Worm (Caenorhabditis elegans) whole organism, young adult: ENCODE measurements around the gene Y22D7AR.2.
A peak's percentile ranks its signal among the peaks of the same experiment; 100 is the strongest.

Experiments
- B0019.2 ChIP-seq: fragments of 200-800 bp; sonication (Bioruptor generic); conservative IDR thresholded peaks from 2 replicates; pipeline ENCODE4 v1.3.6; 2022; ENCODE audit warnings: missing genetic modification reagents, missing genetic modification characterization, missing compliant biosample characterization
- F57A8.1 ChIP-seq: fragments of 200-800 bp; sonication (Bioruptor generic); optimal IDR thresholded peaks from 2 replicates; lab custom pipeline; 2018; ENCODE audit warnings: mild to moderate bottlenecking, missing genetic modification characterization, moderate library complexity, missing compliant biosample characterization
- F57C9.4 ChIP-seq: sonication (generic microtip); optimal IDR thresholded peaks from 2 replicates; lab custom pipeline; 2017; ENCODE audit warnings: mild to moderate bottlenecking, missing genetic modification characterization, missing compliant biosample characterization
- Y53G8AR.9 ChIP-seq: fragments of 200-800 bp; sonication (Bioruptor generic); conservative IDR thresholded peaks from 2 replicates; pipeline ENCODE4 v1.3.6; 2022; ENCODE audit warnings: missing genetic modification reagents, missing genetic modification characterization, missing compliant biosample characterization
- ZK185.1 ChIP-seq: sonication (generic microtip); optimal IDR thresholded peaks from 2 replicates; lab custom pipeline; 2016; ENCODE audit warnings: mild to moderate bottlenecking, missing genetic modification characterization, missing compliant biosample characterization; ENCODE audit not compliant: poor library complexity, severe bottlenecking
- aptf-2 ChIP-seq: fragments of 200-800 bp; sonication (Bioruptor generic); conservative IDR thresholded peaks from 2 replicates; pipeline ENCODE4 v1.3.6; 2022; ENCODE audit warnings: missing genetic modification reagents, missing genetic modification characterization, missing compliant biosample characterization
- ccch-3 ChIP-seq: fragments of 200-800 bp; sonication (Bioruptor generic); optimal IDR thresholded peaks from 2 replicates; lab custom pipeline; 2018; ENCODE audit warnings: mild to moderate bottlenecking, missing genetic modification characterization, missing compliant biosample characterization
- dox-1 ChIP-seq: fragments of 200-800 bp; sonication (Bioruptor generic); IDR thresholded peaks from 2 replicates; pipeline ENCODE4 v1.3.6; 2022; ENCODE audit warnings: missing genetic modification reagents, missing genetic modification characterization, missing compliant biosample characterization
- dpff-1 ChIP-seq: sonication (generic microtip); optimal IDR thresholded peaks from 2 replicates; lab custom pipeline; 2017; ENCODE audit warnings: mild to moderate bottlenecking, missing genetic modification characterization, missing compliant biosample characterization
- dpl-1 ChIP-seq: fragments of 150-350 bp; optimal IDR thresholded peaks from 2 replicates; lab custom pipeline; 2014; ENCODE audit warnings: missing biosample characterization, missing genetic modification reagents, missing genetic modification characterization
- egl-44 ChIP-seq: fragments of 200-800 bp; sonication (Bioruptor generic); IDR thresholded peaks from 2 replicates; pipeline ENCODE4 v1.3.6; 2022; ENCODE audit warnings: missing genetic modification reagents, missing genetic modification characterization, missing compliant biosample characterization
- gei-17 ChIP-seq: fragments of 200-800 bp; sonication (Bioruptor generic); optimal IDR thresholded peaks from 2 replicates; lab custom pipeline; 2018; ENCODE audit warnings: mild to moderate bottlenecking, missing genetic modification characterization, missing compliant biosample characterization
- hmg-20 ChIP-seq: fragments of 200-800 bp; sonication (Bioruptor generic); IDR thresholded peaks from 2 replicates; pipeline ENCODE4 v1.3.6; 2022; ENCODE audit warnings: missing genetic modification reagents, missing genetic modification characterization, missing compliant biosample characterization
- lin-40 ChIP-seq: sonication (generic microtip); optimal IDR thresholded peaks from 2 replicates; lab custom pipeline; 2016; ENCODE audit warnings: missing genetic modification characterization, mild to moderate bottlenecking, missing compliant biosample characterization, missing genotype, missing genetic modification reagents
- madf-6 ChIP-seq: fragments of 200-800 bp; sonication (Bioruptor generic); IDR thresholded peaks from 2 replicates; pipeline ENCODE4 v1.3.6; 2022; ENCODE audit warnings: missing genetic modification reagents, missing genetic modification characterization, missing compliant biosample characterization
- mes-4 ChIP-seq: sonication (generic microtip); optimal IDR thresholded peaks from 2 replicates; lab custom pipeline; 2016; ENCODE audit warnings: missing genotype, missing genetic modification characterization, missing compliant biosample characterization
- nhr-179 ChIP-seq: sonication (generic microtip); optimal IDR thresholded peaks from 2 replicates; lab custom pipeline; 2016; ENCODE audit warnings: mild to moderate bottlenecking, missing genetic modification characterization, missing compliant biosample characterization
- nhr-27 ChIP-seq: fragments of 200-800 bp; sonication (Bioruptor generic); optimal IDR thresholded peaks from 2 replicates; lab custom pipeline; 2018; ENCODE audit warnings: mild to moderate bottlenecking, missing genetic modification characterization, moderate library complexity, missing compliant biosample characterization
- pbrm-1 ChIP-seq: fragments of 200-800 bp; sonication (Bioruptor generic); IDR thresholded peaks from 2 replicates; pipeline ENCODE4 v1.3.6; 2022; ENCODE audit warnings: missing genetic modification reagents, missing genetic modification characterization, missing compliant biosample characterization
- rpc-1 ChIP-seq, 2 experiments: fragments of 150-350 bp in 1 of 2; sonication (generic microtip) in 1 of 2; optimal IDR thresholded peaks; 2 replicates each; lab custom pipeline; 2014 to 2018; ENCODE audit warnings: missing biosample characterization in 1 of 2, missing genetic modification characterization in 1 of 2, missing genetic modification reagents in 1 of 2, missing genotype in 1 of 2
- snpc-1.3 ChIP-seq: sonication (generic microtip); optimal IDR thresholded peaks from 2 replicates; lab custom pipeline; 2017; ENCODE audit warnings: missing genetic modification characterization, mild to moderate bottlenecking, missing compliant biosample characterization, antibody characterized with exemption, moderate library complexity, missing genotype, missing genetic modification reagents; ENCODE audit not compliant: insufficient read depth
- snpc-4 ChIP-seq, 5 experiments: fragments of 150-350 bp in 1 of 5; sonication (generic microtip) in 4 of 5; optimal IDR thresholded peaks; 2 replicates each; lab custom pipeline; 2014 to 2018; ENCODE audit warnings: missing genetic modification characterization in 5 of 5, missing biosample characterization in 3 of 5, antibody characterized with exemption in 2 of 5, mild to moderate bottlenecking in 2 of 5, missing compliant biosample characterization in 2 of 5, missing genotype in 2 of 5, moderate library complexity in 2 of 5, missing genetic modification reagents in 1 of 5
- somi-1 ChIP-seq: fragments of 200-800 bp; sonication (Bioruptor generic); optimal IDR thresholded peaks from 2 replicates; lab custom pipeline; 2018; ENCODE audit warnings: mild to moderate bottlenecking, missing genetic modification characterization, missing compliant biosample characterization
- sptf-2 ChIP-seq: fragments of 200-800 bp; sonication (Bioruptor generic); optimal IDR thresholded peaks from 2 replicates; lab custom pipeline; 2018; ENCODE audit warnings: mild to moderate bottlenecking, missing genetic modification characterization, missing compliant biosample characterization
- tbp1 ChIP-seq: fragments of 200-800 bp; sonication (Bioruptor generic); optimal IDR thresholded peaks from 2 replicates; lab custom pipeline; 2018; ENCODE audit warnings: mild to moderate bottlenecking, missing genetic modification characterization, missing compliant biosample characterization
- zim-3 ChIP-seq: sonication (generic microtip); optimal IDR thresholded peaks from 2 replicates; lab custom pipeline; 2017; ENCODE audit warnings: mild to moderate bottlenecking, missing genetic modification characterization, moderate library complexity, missing compliant biosample characterization
- ztf-18 ChIP-seq: sonication (generic microtip); optimal IDR thresholded peaks from 2 replicates; lab custom pipeline; 2016; ENCODE audit warnings: missing genotype, mild to moderate bottlenecking, missing genetic modification characterization, missing compliant biosample characterization
- ztf-25 ChIP-seq: fragments of 200-800 bp; sonication (Bioruptor generic); IDR thresholded peaks from 2 replicates; pipeline ENCODE4 v1.3.6; 2022; ENCODE audit warnings: missing genetic modification reagents, missing genetic modification characterization, missing compliant biosample characterization
- ztf-26 ChIP-seq: sonication (generic microtip); optimal IDR thresholded peaks from 2 replicates; lab custom pipeline; 2017; ENCODE audit warnings: missing genetic modification characterization, missing compliant biosample characterization

The Y22D7AR.2 gene

DNA sequence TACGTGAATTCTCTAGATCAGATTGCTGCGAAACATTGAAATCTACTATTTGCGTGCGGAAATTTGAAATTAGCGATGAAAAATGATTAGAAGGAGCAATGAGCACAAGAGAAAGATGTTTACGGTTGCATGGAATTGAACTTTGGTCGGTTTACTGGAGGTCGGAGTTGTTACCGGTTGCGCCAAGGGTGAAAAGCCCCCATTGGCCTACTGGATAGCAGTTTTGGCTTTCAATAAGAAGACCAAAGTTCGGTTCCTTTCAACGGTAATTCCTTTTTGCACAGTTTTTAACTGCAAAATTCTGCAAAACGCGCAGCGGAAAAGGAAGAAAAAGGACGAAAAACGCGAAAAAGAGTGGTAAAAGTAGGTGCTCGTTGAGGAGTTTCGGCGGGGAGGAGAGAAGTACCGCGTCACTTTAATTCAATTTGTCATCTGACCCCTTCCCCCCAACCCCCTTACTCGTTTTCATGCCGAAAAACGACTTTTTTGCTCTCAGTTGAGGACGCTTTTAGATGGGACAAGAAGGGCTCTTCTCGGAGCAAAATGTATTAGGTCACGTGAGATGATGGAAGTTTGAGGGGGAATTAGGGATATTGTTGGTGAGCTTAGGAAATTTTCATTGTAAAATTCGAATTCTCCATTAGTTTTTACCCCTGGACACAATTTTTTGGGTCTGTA is 39.8 kb downstream of the Y22D7AR.2 start:
- no peak for TF ChIP-seq pbrm-1 (GFP tag; lab: Robert Waterston, UW)
- TF ChIP-seq ztf-18 (tag; lab: Kevin White, UChicago): no peak
- peak; percentile 58 for TF ChIP-seq tbp1 (GFP tag; lab: Kevin White, UChicago)
- no peak for TF ChIP-seq sptf-2
- no peak for TF ChIP-seq rpc-1 (optimal IDR thresholded peaks at IDR 0.05; lab: Kevin White, UChicago)
- peak; percentile 53 for TF ChIP-seq rpc-1 (tag; optimal IDR thresholded peaks at IDR 0.05; lab: Kevin White, UChicago)
- TF ChIP-seq dpl-1 (GFP tag; lab: Kevin White, UChicago): no peak
- TF ChIP-seq ztf-25 (GFP tag; lab: Robert Waterston, UW): no peak
- no peak for TF ChIP-seq dpff-1 (tag; lab: Kevin White, UChicago)
- no peak for TF ChIP-seq lin-40 (tag; lab: Kevin White, UChicago)

DNA sequence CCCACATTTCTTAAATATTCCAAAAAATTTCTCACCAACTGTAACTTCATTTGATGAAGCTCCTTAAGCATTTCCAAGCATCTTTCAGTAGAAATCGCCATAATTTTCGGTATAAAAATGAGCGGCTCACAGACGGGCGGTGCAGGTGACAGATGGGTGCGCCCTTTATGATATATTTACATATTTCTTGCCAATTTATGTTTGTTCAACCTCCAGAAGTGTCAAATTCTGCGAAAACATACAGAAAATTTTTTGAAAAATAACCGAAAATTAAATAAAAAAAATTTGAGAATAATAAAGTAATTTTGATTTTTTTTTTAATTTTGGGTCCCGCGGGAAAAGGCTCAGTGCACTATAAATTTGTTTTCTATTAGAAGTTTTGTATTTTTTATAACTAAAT is 49.1 kb downstream of the Y22D7AR.2 start, which contains the start of gene Y46E12A.3:
Gene Y46E12A.3, minus strand, starts transcription at position 101 of the 400 bp plus-strand sequence.
- TF ChIP-seq somi-1 (GFP tag; lab: Kevin White, UChicago): no peak
- TF ChIP-seq ztf-18 (tag; lab: Kevin White, UChicago): no peak
- no peak for TF ChIP-seq tbp1 (GFP tag; lab: Kevin White, UChicago)
- TF ChIP-seq B0019.2 (GFP tag; lab: Robert Waterston, UW): no peak
- TF ChIP-seq snpc-1.3 (tag; lab: Kevin White, UChicago): no peak
- TF ChIP-seq F57A8.1 (GFP tag; lab: Kevin White, UChicago): no peak
- TF ChIP-seq snpc-4 (GFP tag; optimal IDR thresholded peaks at IDR 0.05; lab: Kevin White, UChicago): no peak
- no peak for TF ChIP-seq snpc-4 (tag; optimal IDR thresholded peaks at IDR 0.05; lab: Kevin White, UChicago)
- TF ChIP-seq, all 124 proteins: peak for 0

ce11 chrIII:1758151-1758550 is 52.4 kb downstream of the Y22D7AR.2 start, which contains the start of gene Y46E12A.5:
TSS of gene Y46E12A.5 (minus strand) at chrIII:1758251.
- TF ChIP-seq F57C9.4 (tag; lab: Kevin White, UChicago) (no peak), ZK185.1 (tag; lab: Kevin White, UChicago) (no peak), madf-6 (GFP tag; lab: Robert Waterston, UW) (no peak), hmg-20 (no peak), gei-17 (no peak), aptf-2 (GFP tag; lab: Robert Waterston, UW) (no peak), Y53G8AR.9 (GFP tag; lab: Robert Waterston, UW) (no peak), dox-1 (GFP tag; lab: Robert Waterston, UW) (no peak), dpl-1 (GFP tag; lab: Kevin White, UChicago) (no peak), nhr-27 (tag; lab: Kevin White, UChicago) (no peak), ccch-3 (GFP tag; lab: Kevin White, UChicago) (no peak), zim-3 (tag; lab: Kevin White, UChicago) (no peak), egl-44 (GFP tag; lab: Robert Waterston, UW) (no peak)

- TF ChIP-seq mes-4 (tag; lab: Kevin White, UChicago): no peak
- no peak for TF ChIP-seq nhr-179 (tag; lab: Kevin White, UChicago)
- no peak for TF ChIP-seq ztf-26 (tag; lab: Kevin White, UChicago)
- TF ChIP-seq, all 124 proteins: peak for 0
These were observed 52.9 kb downstream of the Y22D7AR.2 start, which contains the start of gene Y46E12A.2 for ce11 chrIII:1758632-1759031. TSS of gene Y46E12A.2 (plus strand) at chrIII:1758932.
